Worm (Caenorhabditis elegans) whole organism, midembryonic: ENCODE measurements around the gene zhit-3.

ENCODE experiments used
- T22C8.4 ChIP-seq: fragments of 200-800 bp; sonication (Bioruptor generic); IDR thresholded peaks from 2 replicates; pipeline ENCODE4 v1.3.6; 2022; ENCODE audit warnings: missing genetic modification characterization, missing compliant biosample characterization
- cog-1 ChIP-seq: sonication (generic microtip); optimal IDR thresholded peaks from 2 replicates; lab custom pipeline; 2016; ENCODE audit warnings: missing genetic modification characterization, missing compliant biosample characterization
- flt-1 ChIP-seq: fragments of 200-800 bp; sonication (Bioruptor generic); IDR thresholded peaks from 2 replicates; pipeline ENCODE4 v1.3.6; 2022; ENCODE audit warnings: missing genetic modification characterization, missing compliant biosample characterization
- med-1 ChIP-seq: sonication (generic microtip); optimal IDR thresholded peaks from 2 replicates; lab custom pipeline; 2017; ENCODE audit warnings: missing genetic modification characterization, mild to moderate bottlenecking, missing compliant biosample characterization, antibody characterized with exemption, missing genetic modification reagents; ENCODE audit not compliant: insufficient read depth
- ref-1 ChIP-seq: fragments of 200-800 bp; sonication (Bioruptor generic); conservative IDR thresholded peaks from 2 replicates; pipeline ENCODE4 v1.3.6; 2022; ENCODE audit warnings: missing genetic modification reagents, missing genetic modification characterization, missing compliant biosample characterization
- ztf-23 ChIP-seq: fragments of 200-800 bp; sonication (Bioruptor generic); IDR thresholded peaks from 2 replicates; pipeline ENCODE4 v1.3.6; 2022; ENCODE audit warnings: missing genetic modification reagents, missing genetic modification characterization, missing compliant biosample characterization
- ztf-29 ChIP-seq: fragments of 200-800 bp; sonication (Bioruptor generic); IDR thresholded peaks from 2 replicates; pipeline ENCODE4 v1.3.6; 2022; ENCODE audit warnings: missing genetic modification reagents, missing genetic modification characterization, missing compliant biosample characterization

- TF ChIP-seq T22C8.4 (GFP tag; lab: Robert Waterston, UW) = no peak
- no peak for TF ChIP-seq ref-1 (GFP tag; lab: Robert Waterston, UW)
- TF ChIP-seq med-1 (GFP tag; lab: Kevin White, UChicago) = no peak
- TF ChIP-seq ztf-23 (GFP tag; lab: Robert Waterston, UW) = no peak
- TF ChIP-seq flt-1 (GFP tag; lab: Robert Waterston, UW) = no peak
- no peak for TF ChIP-seq ztf-29 (GFP tag; lab: Robert Waterston, UW)
- TF ChIP-seq cog-1 = no peak
These were observed 38.3 kb downstream of the zhit-3 start, which contains the start of gene egl-3 for ce11 chrV:10173653-10174052.
